Worm (Caenorhabditis elegans): ENCODE data around the gene cec-4.

DNA sequence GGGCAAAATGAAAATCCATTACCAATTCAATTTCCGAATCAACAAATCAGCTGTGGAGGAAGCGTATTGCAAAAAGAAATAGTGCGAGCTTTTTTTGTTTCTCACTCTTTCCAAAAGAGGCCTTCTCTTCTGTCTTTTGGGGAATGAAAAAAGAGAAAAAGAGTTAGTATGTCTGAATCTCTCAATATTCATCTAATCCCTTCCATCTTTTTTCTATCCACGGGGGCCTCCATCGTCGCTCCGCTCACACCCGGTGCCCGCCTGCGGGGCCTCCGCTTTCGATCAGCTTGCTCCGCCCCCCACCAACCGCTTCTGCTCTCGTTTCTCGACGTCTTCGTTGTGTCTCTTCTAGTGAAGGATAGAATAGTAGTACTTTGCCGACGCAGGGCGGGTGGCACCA lies 43.7 kb downstream of the cec-4 start:
- TF ChIP-seq nfya-1 (tag; optimal IDR thresholded peaks at IDR 0.05; ENCODE audit: borderline replicate concordance, insufficient read depth) (no peak), ets-4 (GFP tag; optimal IDR thresholded peaks at IDR 0.05) (no peak), K12H6.12 (tag; optimal IDR thresholded peaks at IDR 0.05) (peak; percentile 3), F39B2.1 (GFP tag; IDR thresholded peaks at IDR 0.05) (no peak), bed-1 (GFP tag; IDR thresholded peaks at IDR 0.05) (no peak), unc-62 (GFP tag; optimal IDR thresholded peaks at IDR 0.05) (no peak)
